Fruit fly (Drosophila melanogaster): ENCODE results near the gene Ype.
A peak's percentile ranks its signal among the peaks of the same experiment; 100 is the strongest.

- TF ChIP-seq CG9948 (tag; optimal IDR thresholded peaks at IDR 0.05) (peak; percentile 64), gl (tag; optimal IDR thresholded peaks at IDR 0.05) (no peak), CG32121 (GFP tag; IDR thresholded peaks at IDR 0.05) (peak; percentile 90), Pif1B (GFP tag; optimal IDR thresholded peaks at IDR 0.05) (peak; percentile 33), CG4496 (GFP tag; IDR thresholded peaks at IDR 0.05) (peak; percentile 87), rn (GFP tag; IDR thresholded peaks at IDR 0.05) (peak; percentile 53), Pif1A (GFP tag; optimal IDR thresholded peaks at IDR 0.05) (peak; percentile 23), D1 (tag; optimal IDR thresholded peaks at IDR 0.05) (peak; percentile 24)
Measured at dm6 chrX:13390465-13391173, 3.4 kb upstream of the Ype start.

Measured in whole organism, pupa.